Worm (Caenorhabditis elegans): ENCODE measurements around the gene R01H2.7.

DNA sequence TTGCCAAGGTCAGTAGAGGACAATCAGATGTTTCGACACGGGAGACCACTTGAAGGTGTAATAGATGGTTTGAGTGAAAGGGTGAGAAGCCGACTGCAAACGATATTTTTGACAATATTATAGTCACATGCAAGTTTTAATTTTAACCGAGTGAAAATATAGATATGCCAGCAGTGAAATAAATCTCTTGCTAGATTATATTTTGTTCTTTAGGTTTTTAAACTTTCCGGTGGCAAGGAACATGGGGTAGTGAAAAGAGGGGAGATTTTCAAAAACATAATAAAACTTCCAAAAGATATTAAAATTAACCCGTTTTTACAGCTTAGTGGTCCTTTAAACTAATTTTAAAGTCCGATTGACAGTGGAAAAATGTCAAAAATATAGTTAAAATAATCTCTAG is 40.2 kb downstream of the R01H2.7 start, which contains the start of gene C06E8.5:
- TF ChIP-seq mdl-1 (tag; optimal IDR thresholded peaks at IDR 0.05) (no peak), nhr-12 (tag; optimal IDR thresholded peaks at IDR 0.05) (no peak), snpc-4 (tag; optimal IDR thresholded peaks at IDR 0.05) (no peak), lsy-2 (tag; optimal IDR thresholded peaks at IDR 0.05) (no peak), nhr-11 (tag; optimal IDR thresholded peaks at IDR 0.05) (no peak), nhr-76 (tag; optimal IDR thresholded peaks at IDR 0.05) (no peak), dpl-1 (GFP tag; optimal IDR thresholded peaks at IDR 0.05) (no peak), ceh-8 (GFP tag; optimal IDR thresholded peaks at IDR 0.05) (no peak)

Data from whole organism, L1 larva.